Worm (Caenorhabditis elegans) whole organism, late embryonic: ENCODE results near the gene T28D9.1.
A peak's percentile ranks its signal among the peaks of the same experiment; 100 is the strongest.

Experiments used
- K09A11.1 ChIP-seq: sonication (generic microtip); optimal IDR thresholded peaks from 2 replicates; lab custom pipeline; 2017; ENCODE audit warnings: antibody characterized with exemption, mild to moderate bottlenecking, missing genetic modification characterization, missing compliant biosample characterization; ENCODE audit not compliant: insufficient read depth
- ama-1 ChIP-seq: fragments of 150-350 bp; optimal IDR thresholded peaks from 2 replicates; lab custom pipeline; 2014
- ceh-18 ChIP-seq: sonication (generic microtip); optimal IDR thresholded peaks from 2 replicates; lab custom pipeline; 2016; ENCODE audit warnings: missing genetic modification characterization, missing compliant biosample characterization
- ceh-19 ChIP-seq: fragments of 200-800 bp; sonication (Bioruptor generic); optimal IDR thresholded peaks from 2 replicates; lab custom pipeline; 2018; ENCODE audit warnings: mild to moderate bottlenecking, missing genetic modification characterization, missing compliant biosample characterization
- ceh-22 ChIP-seq: sonication (generic microtip); optimal IDR thresholded peaks from 2 replicates; lab custom pipeline; 2017; ENCODE audit warnings: missing biosample characterization, missing genetic modification characterization
- ceh-24 ChIP-seq: sonication (generic microtip); optimal IDR thresholded peaks from 2 replicates; lab custom pipeline; 2016; ENCODE audit warnings: mild to moderate bottlenecking, missing genetic modification characterization, missing compliant biosample characterization
- ceh-31 ChIP-seq: sonication (generic microtip); optimal IDR thresholded peaks from 2 replicates; lab custom pipeline; 2016; ENCODE audit warnings: missing genetic modification characterization, missing compliant biosample characterization
- ceh-34 ChIP-seq: sonication (generic microtip); optimal IDR thresholded peaks from 2 replicates; lab custom pipeline; 2016; ENCODE audit warnings: mild to moderate bottlenecking, missing genetic modification characterization, missing compliant biosample characterization
- ceh-6 ChIP-seq: fragments of 200-800 bp; sonication (Bioruptor generic); optimal IDR thresholded peaks from 2 replicates; lab custom pipeline; 2018; ENCODE audit warnings: mild to moderate bottlenecking, missing genetic modification characterization, missing compliant biosample characterization
- elt-4 ChIP-seq: sonication (generic microtip); optimal IDR thresholded peaks from 2 replicates; lab custom pipeline; 2016; ENCODE audit warnings: missing genetic modification characterization, missing compliant biosample characterization
- fax-1 ChIP-seq: sonication (generic microtip); optimal IDR thresholded peaks from 2 replicates; lab custom pipeline; 2016; ENCODE audit warnings: missing genotype, missing genetic modification characterization, missing compliant biosample characterization
- hlh-13 ChIP-seq: fragments of 200-800 bp; sonication (Bioruptor generic); optimal IDR thresholded peaks from 2 replicates; lab custom pipeline; 2018; ENCODE audit warnings: mild to moderate bottlenecking, missing genetic modification characterization, missing compliant biosample characterization
- hlh-15 ChIP-seq: sonication (generic microtip); optimal IDR thresholded peaks from 2 replicates; lab custom pipeline; 2016; ENCODE audit warnings: missing genetic modification characterization, missing compliant biosample characterization
- hlh-30 ChIP-seq: sonication (generic microtip); optimal IDR thresholded peaks from 2 replicates; lab custom pipeline; 2017; ENCODE audit warnings: antibody characterized with exemption, missing genetic modification characterization, missing compliant biosample characterization; ENCODE audit not compliant: insufficient read depth
- hlh-8 ChIP-seq: sonication (generic microtip); optimal IDR thresholded peaks from 2 replicates; lab custom pipeline; 2016; ENCODE audit warnings: missing genotype, missing genetic modification characterization, missing compliant biosample characterization
- lim-6 ChIP-seq: sonication (generic microtip); optimal IDR thresholded peaks from 2 replicates; lab custom pipeline; 2016; ENCODE audit warnings: missing genetic modification characterization, missing compliant biosample characterization
- lin-11 ChIP-seq: fragments of 200-800 bp; sonication (Bioruptor generic); optimal IDR thresholded peaks from 2 replicates; lab custom pipeline; 2018; ENCODE audit warnings: mild to moderate bottlenecking, missing genetic modification characterization, missing compliant biosample characterization
- nfya-1 ChIP-seq: sonication (generic microtip); optimal IDR thresholded peaks from 2 replicates; lab custom pipeline; 2017; ENCODE audit warnings: missing genetic modification characterization, mild to moderate bottlenecking, missing compliant biosample characterization, antibody characterized with exemption, moderate library complexity
- nhr-11 ChIP-seq: fragments of 150-350 bp; optimal IDR thresholded peaks from 2 replicates; lab custom pipeline; 2014; ENCODE audit warnings: missing biosample characterization, missing genetic modification characterization
- nhr-232 ChIP-seq: sonication (generic microtip); optimal IDR thresholded peaks from 2 replicates; lab custom pipeline; 2016; ENCODE audit warnings: missing genetic modification characterization, missing compliant biosample characterization
- pha-4 ChIP-seq: fragments of 150-350 bp; optimal IDR thresholded peaks from 2 replicates; lab custom pipeline; 2018; ENCODE audit warnings: missing biosample characterization, missing genetic modification reagents, missing genetic modification characterization
- pros-1 ChIP-seq: fragments of 150-350 bp; optimal IDR thresholded peaks from 2 replicates; lab custom pipeline; 2014; ENCODE audit warnings: missing biosample characterization, missing genetic modification reagents, missing genetic modification characterization
- ref-2 ChIP-seq: sonication (generic microtip); optimal IDR thresholded peaks from 2 replicates; lab custom pipeline; 2016; ENCODE audit warnings: missing genetic modification characterization, missing compliant biosample characterization
- rnt-1 ChIP-seq: sonication (generic microtip); optimal IDR thresholded peaks from 2 replicates; lab custom pipeline; 2016; ENCODE audit warnings: missing genetic modification characterization, missing compliant biosample characterization
- sox-2 ChIP-seq: fragments of 200-800 bp; sonication (Bioruptor generic); IDR thresholded peaks from 2 replicates; pipeline ENCODE4 v1.3.6; 2022; ENCODE audit warnings: missing genetic modification reagents, missing genetic modification characterization, missing compliant biosample characterization
- syd-9 ChIP-seq: sonication (generic microtip); optimal IDR thresholded peaks from 2 replicates; lab custom pipeline; 2016; ENCODE audit warnings: mild to moderate bottlenecking, missing genetic modification characterization, moderate library complexity, missing compliant biosample characterization
- tbx-2 ChIP-seq: sonication (generic microtip); optimal IDR thresholded peaks from 2 replicates; lab custom pipeline; 2016; ENCODE audit warnings: missing genetic modification characterization, missing compliant biosample characterization
- tbx-7 ChIP-seq: sonication (generic microtip); optimal IDR thresholded peaks from 2 replicates; lab custom pipeline; 2016; ENCODE audit warnings: missing genotype, missing genetic modification characterization, missing compliant biosample characterization
- ttx-3 ChIP-seq: sonication (generic microtip); optimal IDR thresholded peaks from 2 replicates; lab custom pipeline; 2016; ENCODE audit warnings: missing genetic modification reagents, missing genetic modification characterization, missing compliant biosample characterization
- unc-3 ChIP-seq, 2 experiments: fragments of 200-800 bp in 1 of 2; sonication (Bioruptor generic) in 1 of 2; sonication (generic microtip) in 1 of 2; conservative IDR thresholded peaks in 1 of 2; optimal IDR thresholded peaks in 1 of 2; 2 replicates each; pipeline versions ENCODE4 v1.3.6 to Lab custom; 2016 to 2022; ENCODE audit warnings: missing compliant biosample characterization in 2 of 2, missing genetic modification characterization in 2 of 2, missing genetic modification reagents in 1 of 2
- unc-42 ChIP-seq: sonication (generic microtip); optimal IDR thresholded peaks from 2 replicates; lab custom pipeline; 2016; ENCODE audit warnings: missing genotype, missing genetic modification characterization, missing compliant biosample characterization

Gene T28D9.1

ce11 chrII:6497137-6497536 is 4.9 kb downstream of the T28D9.1 start:
- TF ChIP-seq ref-2 (tag; lab: Kevin White, UChicago) = no peak
- TF ChIP-seq unc-42 (tag; lab: Kevin White, UChicago) = peak; percentile 24
- no peak for TF ChIP-seq hlh-30 (tag; lab: Kevin White, UChicago)

ce11 chrII:6498609-6499008 is 6.4 kb downstream of the T28D9.1 start:
- TF ChIP-seq sox-2 (no peak), unc-42 (tag; lab: Kevin White, UChicago) (peak; percentile 55)

- TF ChIP-seq ceh-19 (no peak), tbx-7 (no peak), syd-9 (tag; lab: Kevin White, UChicago) (no peak), hlh-30 (tag; lab: Kevin White, UChicago) (no peak), ttx-3 (tag; lab: Kevin White, UChicago) (no peak), hlh-13 (GFP tag; lab: Kevin White, UChicago) (no peak), elt-4 (tag; lab: Kevin White, UChicago) (no peak), pros-1 (tag; lab: Kevin White, UChicago) (no peak), fax-1 (tag; lab: Kevin White, UChicago) (no peak), ceh-22 (tag; lab: Kevin White, UChicago) (no peak), nfya-1 (no peak), K09A11.1 (tag; lab: Kevin White, UChicago) (no peak), ceh-31 (no peak), rnt-1 (tag; lab: Kevin White, UChicago) (no peak)
Observed at ce11 chrII:6499067-6499466, 6.9 kb downstream of the T28D9.1 start, which contains the start of gene twk-49. twk-49 (minus strand) TSS chrII:6499167.

- no peak for TF ChIP-seq lim-6 (tag; lab: Kevin White, UChicago)
- TF ChIP-seq tbx-2 (tag; lab: Kevin White, UChicago) = no peak
- no peak for TF ChIP-seq hlh-13 (GFP tag; lab: Kevin White, UChicago)
- no peak for TF ChIP-seq ceh-24 (tag; lab: Kevin White, UChicago)
- TF ChIP-seq hlh-15 (tag; lab: Kevin White, UChicago) = no peak
- no peak for TF ChIP-seq hlh-8 (tag; lab: Kevin White, UChicago)
- no peak for TF ChIP-seq lin-11 (tag; lab: Kevin White, UChicago)
- no peak for TF ChIP-seq unc-42 (tag; lab: Kevin White, UChicago)
- no peak for TF ChIP-seq nhr-11 (tag; lab: Kevin White, UChicago)
- TF ChIP-seq pha-4 = no peak
- no peak for TF ChIP-seq ceh-6 (GFP tag; lab: Kevin White, UChicago)
- no peak for TF ChIP-seq ceh-34 (tag; lab: Kevin White, UChicago)
- TF ChIP-seq ama-1 (lab: Kevin White, UChicago) = no peak
- TF ChIP-seq, all 69 proteins: peak for 0
Observed at ce11 chrII:6500161-6500560, 8.0 kb downstream of the T28D9.1 start, which contains the start of gene R05G9.5. R05G9.5 (minus strand) TSS chrII:6500261.

- TF ChIP-seq unc-3 (GFP tag; conservative IDR thresholded peaks at IDR 0.05; lab: Robert Waterston, UW) (no peak), unc-3 (tag; optimal IDR thresholded peaks at IDR 0.05; lab: Kevin White, UChicago) (no peak), ceh-6 (GFP tag; lab: Kevin White, UChicago) (no peak), nhr-232 (no peak), ttx-3 (tag; lab: Kevin White, UChicago) (no peak)
Observed at ce11 chrII:6501420-6501819, 9.2 kb downstream of the T28D9.1 start, which contains the start of gene R05G9.3. R05G9.3 (minus strand) TSS chrII:6501520.

ce11 chrII:6502826-6503225 is 10.6 kb downstream of the T28D9.1 start, which contains the start of gene R05G9.1:
R05G9.1 (plus strand) TSS chrII:6503168.
- TF ChIP-seq nfya-1 (no peak), ceh-18 (tag; lab: Kevin White, UChicago) (no peak)
